Fruit fly (Drosophila melanogaster) whole organism, embryonic: Measurements from ENCODE around the gene Srp9.

Experiments
- Aef1 ChIP-seq: fragments of 200-800 bp; sonication (Bioruptor generic); IDR thresholded peaks from 3 replicates; pipeline ENCODE4 v1.3.6; 2022; ENCODE audit warnings: missing biosample characterization, missing genetic modification characterization
- Atf-2 ChIP-seq: fragments of 200-800 bp; sonication (Bioruptor generic); optimal IDR thresholded peaks from 2 replicates; lab custom pipeline; 2016; ENCODE audit warnings: missing biosample characterization, missing genetic modification characterization
- CG10147 ChIP-seq: fragments of 200-800 bp; sonication (Bioruptor generic); optimal IDR thresholded peaks from 2 replicates; lab custom pipeline; 2019; ENCODE audit warnings: missing biosample characterization, mild to moderate bottlenecking, missing genetic modification characterization, moderate library complexity
- Camta ChIP-seq: fragments of 200-800 bp; sonication (Bioruptor generic); optimal IDR thresholded peaks from 2 replicates; lab custom pipeline; 2016; ENCODE audit warnings: missing biosample characterization, missing genetic modification characterization
- fd64A ChIP-seq: fragments of 200-800 bp; sonication (Bioruptor generic); optimal IDR thresholded peaks from 3 replicates; lab custom pipeline; 2018; ENCODE audit warnings: missing biosample characterization, mild to moderate bottlenecking, missing genetic modification characterization
- gcm ChIP-seq: fragments of 200-800 bp; sonication (Bioruptor generic); optimal IDR thresholded peaks from 2 replicates; lab custom pipeline; 2019; ENCODE audit warnings: missing biosample characterization, mild to moderate bottlenecking, missing genetic modification characterization, moderate library complexity
- gem ChIP-seq: fragments of 200-800 bp; sonication (Bioruptor generic); optimal IDR thresholded peaks from 2 replicates; lab custom pipeline; 2019; ENCODE audit warnings: missing biosample characterization, mild to moderate bottlenecking, missing genetic modification characterization, moderate library complexity
- klu ChIP-seq: fragments of 200-800 bp; sonication (Bioruptor generic); IDR thresholded peaks from 2 replicates; pipeline ENCODE4 v1.3.6; 2022; ENCODE audit warnings: missing biosample characterization, missing genetic modification characterization
- maf-S ChIP-seq: fragments of 200-800 bp; sonication (Bioruptor generic); optimal IDR thresholded peaks from 2 replicates; lab custom pipeline; 2016; ENCODE audit warnings: missing biosample characterization, missing genetic modification characterization
- stc ChIP-seq: fragments of 200-800 bp; sonication (Bioruptor generic); IDR thresholded peaks from 2 replicates; pipeline ENCODE4 v1.3.6; 2022; ENCODE audit warnings: missing biosample characterization, missing genetic modification characterization
- z ChIP-seq: fragments of 200-800 bp; sonication (Bioruptor generic); IDR thresholded peaks from 3 replicates; pipeline ENCODE4 v1.3.6; 2022; ENCODE audit warnings: missing biosample characterization, missing genetic modification characterization

- TF ChIP-seq Atf-2 (GFP tag; lab: Kevin White, UChicago) (peak; percentile 78), gem (tag; lab: Kevin White, UChicago) (peak; percentile 92), fd64A (GFP tag; lab: Kevin White, UChicago) (peak; percentile 80), z (GFP tag; lab: Robert Waterston, UW) (peak; percentile 5; the same call in 1 of the 3 replicates), maf-S (GFP tag; lab: Kevin White, UChicago) (peak; percentile 67), gcm (peak; percentile 84), CG10147 (GFP tag; lab: Kevin White, UChicago) (peak; percentile 88), Aef1 (GFP tag; lab: Robert Waterston, UW) (peak; percentile 70), klu (GFP tag; lab: Robert Waterston, UW) (peak; percentile 72), Camta (GFP tag; lab: Kevin White, UChicago) (peak; percentile 92), stc (peak; percentile 86)
These were observed 32.6 kb upstream of the Srp9 start for dm6 chr3L:7903489-7904150.
